Fruit fly (Drosophila melanogaster) whole organism, embryonic: ENCODE measurements around the gene CG34453.

Experiments used
- ATbp ChIP-seq: fragments of 200-800 bp; sonication (Bioruptor generic); optimal IDR thresholded peaks from 2 replicates; lab custom pipeline; 2017; ENCODE audit warnings: missing biosample characterization, mild to moderate bottlenecking, missing genetic modification characterization, missing genetic modification reagents
- Antp ChIP-seq: fragments of 200-800 bp; sonication (Bioruptor generic); optimal IDR thresholded peaks from 3 replicates; lab custom pipeline; 2016; ENCODE audit warnings: missing biosample characterization, missing genetic modification characterization
- Bteb2 ChIP-seq: fragments of 200-800 bp; sonication (Bioruptor generic); optimal IDR thresholded peaks from 2 replicates; lab custom pipeline; 2016; ENCODE audit warnings: missing biosample characterization, missing genetic modification characterization
- CG10274 ChIP-seq: fragments of 200-800 bp; sonication (Bioruptor generic); optimal IDR thresholded peaks from 3 replicates; lab custom pipeline; 2017; ENCODE audit warnings: missing biosample characterization, mild to moderate bottlenecking, missing genetic modification characterization
- CG11247 ChIP-seq: fragments of 200-800 bp; sonication (Bioruptor generic); IDR thresholded peaks from 2 replicates; pipeline ENCODE4 v1.3.6; 2022; ENCODE audit warnings: missing biosample characterization, missing genetic modification characterization
- CG11398 ChIP-seq: fragments of 200-800 bp; sonication (Bioruptor generic); optimal IDR thresholded peaks from 2 replicates; lab custom pipeline; 2016; ENCODE audit warnings: missing biosample characterization, missing genetic modification characterization
- CG12236 ChIP-seq: fragments of 200-800 bp; sonication (Bioruptor generic); optimal IDR thresholded peaks from 2 replicates; lab custom pipeline; 2016; ENCODE audit warnings: missing biosample characterization, missing genetic modification characterization
- CG12391 ChIP-seq: fragments of 200-800 bp; sonication (Bioruptor generic); optimal IDR thresholded peaks from 3 replicates; lab custom pipeline; 2018; ENCODE audit warnings: missing biosample characterization, mild to moderate bottlenecking, missing genetic modification characterization, moderate library complexity
- CG15269 ChIP-seq: fragments of 200-800 bp; sonication (Bioruptor generic); optimal IDR thresholded peaks from 2 replicates; lab custom pipeline; 2018; ENCODE audit warnings: missing biosample characterization, mild to moderate bottlenecking, missing genetic modification characterization, moderate library complexity
- CG1603 ChIP-seq: fragments of 200-800 bp; sonication (Bioruptor generic); optimal IDR thresholded peaks from 2 replicates; lab custom pipeline; 2019; ENCODE audit warnings: missing biosample characterization, mild to moderate bottlenecking, missing genetic modification characterization, moderate library complexity
- CG17361 ChIP-seq: fragments of 200-800 bp; sonication (Bioruptor generic); IDR thresholded peaks from 3 replicates; pipeline ENCODE4 v1.3.6; 2022; ENCODE audit warnings: missing biosample characterization, missing genetic modification characterization
- CG17568 ChIP-seq: fragments of 200-800 bp; sonication (Bioruptor generic); optimal IDR thresholded peaks from 2 replicates; lab custom pipeline; 2018; ENCODE audit warnings: missing biosample characterization, mild to moderate bottlenecking, missing genetic modification characterization, moderate library complexity
- CG17612 ChIP-seq: fragments of 200-800 bp; sonication (Bioruptor generic); IDR thresholded peaks from 2 replicates; pipeline ENCODE4 v1.3.6; 2022; ENCODE audit warnings: missing biosample characterization, missing genetic modification characterization
- CG2116 ChIP-seq: fragments of 200-800 bp; sonication (Bioruptor generic); optimal IDR thresholded peaks from 3 replicates; lab custom pipeline; 2018; ENCODE audit warnings: missing biosample characterization, mild to moderate bottlenecking, missing genetic modification characterization
- CG2889 ChIP-seq: fragments of 200-800 bp; sonication (Bioruptor generic); IDR thresholded peaks from 3 replicates; pipeline ENCODE4 v1.3.6; 2022; ENCODE audit warnings: missing biosample characterization, missing genetic modification characterization
- CG30020 ChIP-seq: fragments of 200-800 bp; optimal IDR thresholded peaks from 2 replicates; lab custom pipeline; 2019; ENCODE audit warnings: missing biosample characterization, mild to moderate bottlenecking, missing genetic modification characterization, moderate library complexity
- CG31441 ChIP-seq: fragments of 200-800 bp; sonication (Bioruptor generic); IDR thresholded peaks from 2 replicates; pipeline ENCODE4 v1.3.6; 2022; ENCODE audit warnings: missing biosample characterization, missing genetic modification characterization
- CG33213 ChIP-seq: fragments of 200-800 bp; sonication (Bioruptor generic); optimal IDR thresholded peaks from 3 replicates; lab custom pipeline; 2016; ENCODE audit warnings: missing biosample characterization, missing genetic modification characterization
- CG33557 ChIP-seq: fragments of 200-800 bp; sonication (Bioruptor generic); optimal IDR thresholded peaks from 2 replicates; lab custom pipeline; 2019; ENCODE audit warnings: missing biosample characterization, mild to moderate bottlenecking, missing genetic modification characterization, moderate library complexity
- CG42726 ChIP-seq: fragments of 200-800 bp; sonication (Bioruptor generic); IDR thresholded peaks from 2 replicates; pipeline ENCODE4 v1.3.6; 2022; ENCODE audit warnings: missing biosample characterization, missing genetic modification characterization; ENCODE audit not compliant: partially characterized antibody
- CG5953 ChIP-seq: fragments of 200-800 bp; sonication (Bioruptor generic); IDR thresholded peaks from 2 replicates; pipeline ENCODE4 v1.3.6; 2022; ENCODE audit warnings: missing biosample characterization, missing genetic modification characterization
- CG6689 ChIP-seq: fragments of 200-800 bp; sonication (Bioruptor generic); IDR thresholded peaks from 2 replicates; pipeline ENCODE4 v1.3.6; 2022; ENCODE audit warnings: missing biosample characterization, missing genetic modification characterization
- CG7372 ChIP-seq: fragments of 200-800 bp; sonication (Bioruptor generic); IDR thresholded peaks from 2 replicates; pipeline ENCODE4 v1.3.6; 2022; ENCODE audit warnings: missing biosample characterization, missing genetic modification characterization
- CG9727 ChIP-seq: fragments of 200-800 bp; sonication (Bioruptor generic); optimal IDR thresholded peaks from 3 replicates; lab custom pipeline; 2017; ENCODE audit warnings: missing biosample characterization, mild to moderate bottlenecking, missing genetic modification characterization
- Dbx ChIP-seq: fragments of 200-800 bp; sonication (Bioruptor generic); IDR thresholded peaks from 3 replicates; pipeline ENCODE4 v1.3.6; 2022; ENCODE audit warnings: missing biosample characterization, missing genetic modification characterization
- E2f2 ChIP-seq: fragments of 200-800 bp; sonication (Bioruptor generic); IDR thresholded peaks from 2 replicates; pipeline ENCODE4 v1.3.6; 2022; ENCODE audit warnings: missing biosample characterization, missing genetic modification characterization
- HLH4C ChIP-seq: fragments of 200-800 bp; sonication (Bioruptor generic); IDR thresholded peaks from 3 replicates; pipeline ENCODE4 v1.3.6; 2022; ENCODE audit warnings: missing biosample characterization, missing genetic modification characterization; ENCODE audit not compliant: partially characterized antibody
- HmgZ ChIP-seq: fragments of 200-800 bp; sonication (Bioruptor generic); optimal IDR thresholded peaks from 2 replicates; lab custom pipeline; 2018; ENCODE audit warnings: missing biosample characterization, mild to moderate bottlenecking, missing genetic modification characterization
- MBD-R2 ChIP-seq: fragments of 200-800 bp; sonication (Bioruptor generic); IDR thresholded peaks from 2 replicates; pipeline ENCODE4 v1.3.6; 2022; ENCODE audit warnings: missing biosample characterization, missing genetic modification characterization
- Mrtf ChIP-seq: fragments of 200-800 bp; sonication (Bioruptor generic); IDR thresholded peaks from 3 replicates; pipeline ENCODE4 v1.3.6; 2022; ENCODE audit warnings: missing biosample characterization, missing genetic modification characterization
- Opbp ChIP-seq: fragments of 200-800 bp; sonication (Bioruptor generic); IDR thresholded peaks from 3 replicates; pipeline ENCODE4 v1.3.6; 2022; ENCODE audit warnings: missing biosample characterization, missing genetic modification characterization; ENCODE audit not compliant: partially characterized antibody
- Ptx1 ChIP-seq: fragments of 200-800 bp; sonication (Bioruptor generic); IDR thresholded peaks from 2 replicates; pipeline ENCODE4 v1.3.6; 2022; ENCODE audit warnings: missing biosample characterization, missing genetic modification characterization
- Sry-β ChIP-seq: fragments of 200-800 bp; sonication (Bioruptor generic); optimal IDR thresholded peaks from 2 replicates; lab custom pipeline; 2018; ENCODE audit warnings: missing biosample characterization, mild to moderate bottlenecking, missing genetic modification characterization, moderate library complexity
- YL-1 ChIP-seq: fragments of 200-800 bp; sonication (Bioruptor generic); optimal IDR thresholded peaks from 3 replicates; lab custom pipeline; 2017; ENCODE audit warnings: missing biosample characterization, mild to moderate bottlenecking, missing genetic modification characterization
- ato ChIP-seq: fragments of 200-800 bp; sonication (Bioruptor generic); IDR thresholded peaks from 2 replicates; pipeline ENCODE4 v1.3.6; 2022; ENCODE audit warnings: missing biosample characterization, missing genetic modification characterization; ENCODE audit not compliant: partially characterized antibody
- ewg ChIP-seq: fragments of 200-800 bp; sonication (Bioruptor generic); optimal IDR thresholded peaks from 3 replicates; lab custom pipeline; 2017; ENCODE audit warnings: mild to moderate bottlenecking, missing biosample characterization, missing genetic modification reagents, missing genetic modification characterization
- exex ChIP-seq: fragments of 200-800 bp; sonication (Bioruptor generic); optimal IDR thresholded peaks from 4 replicates; lab custom pipeline; 2018; ENCODE audit warnings: missing biosample characterization, mild to moderate bottlenecking, missing genetic modification characterization, moderate library complexity
- fd64A ChIP-seq: fragments of 200-800 bp; sonication (Bioruptor generic); optimal IDR thresholded peaks from 3 replicates; lab custom pipeline; 2018; ENCODE audit warnings: missing biosample characterization, mild to moderate bottlenecking, missing genetic modification characterization
- gsb-n ChIP-seq: fragments of 200-800 bp; sonication (Bioruptor generic); optimal IDR thresholded peaks from 3 replicates; lab custom pipeline; 2018; ENCODE audit warnings: missing biosample characterization, mild to moderate bottlenecking, missing genetic modification characterization
- jing ChIP-seq: fragments of 200-800 bp; sonication (Bioruptor generic); optimal IDR thresholded peaks from 2 replicates; lab custom pipeline; 2018; ENCODE audit warnings: missing biosample characterization, mild to moderate bottlenecking, missing genetic modification characterization
- mld ChIP-seq: fragments of 200-800 bp; sonication (Bioruptor generic); IDR thresholded peaks from 3 replicates; pipeline ENCODE4 v1.3.6; 2022; ENCODE audit warnings: missing biosample characterization, missing genetic modification characterization; ENCODE audit not compliant: partially characterized antibody
- nerfin-1 ChIP-seq: fragments of 200-800 bp; sonication (Bioruptor generic); optimal IDR thresholded peaks from 3 replicates; lab custom pipeline; 2019; ENCODE audit warnings: missing biosample characterization, mild to moderate bottlenecking, missing genetic modification characterization, moderate library complexity
- odd ChIP-seq: fragments of 200-800 bp; sonication (Bioruptor generic); optimal IDR thresholded peaks from 2 replicates; lab custom pipeline; 2017; ENCODE audit warnings: missing biosample characterization, mild to moderate bottlenecking, missing genetic modification characterization
- otp ChIP-seq: fragments of 200-800 bp; sonication (Bioruptor generic); IDR thresholded peaks from 3 replicates; pipeline ENCODE4, ENCODE4 v1.3.6; 2022; ENCODE audit warnings: missing biosample characterization, missing genetic modification characterization
- pita ChIP-seq: fragments of 200-800 bp; sonication (Bioruptor generic); optimal IDR thresholded peaks from 2 replicates; lab custom pipeline; 2017; ENCODE audit warnings: missing biosample characterization, mild to moderate bottlenecking, missing genetic modification characterization
- sob ChIP-seq: fragments of 200-800 bp; sonication (Bioruptor generic); IDR thresholded peaks from 2 replicates; pipeline ENCODE4 v1.3.6; 2022; ENCODE audit warnings: missing biosample characterization, missing genetic modification characterization
- unc-4 ChIP-seq: fragments of 200-800 bp; sonication (Bioruptor generic); IDR thresholded peaks from 2 replicates; pipeline ENCODE4 v1.3.6; 2022; ENCODE audit warnings: missing biosample characterization, missing genetic modification characterization; ENCODE audit not compliant: partially characterized antibody
- wor ChIP-seq: fragments of 200-800 bp; sonication (Bioruptor generic); IDR thresholded peaks from 2 replicates; pipeline ENCODE4 v1.3.6; 2022; ENCODE audit warnings: missing biosample characterization, missing genetic modification characterization
- zfh2 ChIP-seq: fragments of 200-800 bp; sonication (Bioruptor generic); optimal IDR thresholded peaks from 2 replicates; lab custom pipeline; 2016; ENCODE audit warnings: missing biosample characterization, missing genetic modification characterization

The CG34453 gene

dm6 chr3L:264378-265151, 31.4 kb upstream of the CG34453 start, which contains the start of the genes Tudor-SN and mRpL17 (continued):
- TF ChIP-seq unc-4 (GFP tag; lab: Robert Waterston, UW) (peak; percentile 86), Bteb2 (no peak), CG6689 (GFP tag; lab: Robert Waterston, UW) (0 out of 2 replicates have a peak, but pooled peaks have one; percentile 7), jing (no peak), CG17361 (peak; percentile 66; the same call in 2 of the 3 replicates), CG9727 (peak; percentile 63), mld (GFP tag; lab: Robert Waterston, UW) (peak; percentile 95), ato (GFP tag; lab: Robert Waterston, UW) (peak; percentile 95), CG11398 (no peak), Ptx1 (peak; percentile 29; the same call in 1 of the 2 replicates), CG17568 (GFP tag; lab: Kevin White, UChicago) (no peak), Opbp (GFP tag; lab: Robert Waterston, UW) (peak; percentile 98), ATbp (no peak), CG2116 (GFP tag; lab: Kevin White, UChicago) (peak; percentile 75), Mrtf (no peak), ewg (GFP tag; lab: Kevin White, UChicago) (peak; percentile 44), Antp (GFP tag; lab: Kevin White, UChicago) (no peak), CG11247 (GFP tag; lab: Robert Waterston, UW) (no peak), CG12236 (no peak), zfh2 (GFP tag; lab: Kevin White, UChicago) (peak; percentile 60), E2f2 (GFP tag; lab: Robert Waterston, UW) (peak; percentile 46; the same call in 1 of the 2 replicates), gsb-n (tag; lab: Kevin White, UChicago) (peak; percentile 13), CG33213 (GFP tag; lab: Kevin White, UChicago) (peak; percentile 54), MBD-R2 (GFP tag; lab: Robert Waterston, UW) (peak; percentile 72), CG15269 (tag; lab: Kevin White, UChicago) (peak; percentile 40), CG10274 (GFP tag; lab: Kevin White, UChicago) (no peak), fd64A (GFP tag; lab: Kevin White, UChicago) (no peak), CG17612 (GFP tag; lab: Robert Waterston, UW) (no peak), CG7372 (GFP tag; lab: Robert Waterston, UW) (no peak), CG2889 (GFP tag; lab: Robert Waterston, UW) (no peak), otp (GFP tag; lab: Robert Waterston, UW) (no peak), CG30020 (peak; percentile 81), YL-1 (GFP tag; lab: Kevin White, UChicago) (no peak), exex (tag; lab: Kevin White, UChicago) (peak; percentile 36), wor (GFP tag; lab: Robert Waterston, UW) (no peak), sob (GFP tag; lab: Robert Waterston, UW) (peak; percentile 48; the same call in 1 of the 2 replicates), HmgZ (no peak), CG31441 (peak; percentile 57; the same call in 1 of the 2 replicates), odd (peak; percentile 28), CG12391 (tag; lab: Kevin White, UChicago) (peak; percentile 79), Sry-β (GFP tag; lab: Kevin White, UChicago) (peak; percentile 55), CG42726 (GFP tag; lab: Robert Waterston, UW) (peak; percentile 98), nerfin-1 (tag; lab: Kevin White, UChicago) (peak; percentile 37), CG33557 (GFP tag; lab: Kevin White, UChicago) (peak; percentile 43), HLH4C (peak; percentile 98), Dbx (GFP tag; lab: Robert Waterston, UW) (peak; percentile 71), CG5953 (GFP tag; lab: Robert Waterston, UW) (no peak), CG1603 (tag; lab: Kevin White, UChicago) (peak; percentile 34), pita (GFP tag; lab: Kevin White, UChicago) (no peak)
